Fruit fly (Drosophila melanogaster) whole organism, adult: Measurements from ENCODE around the gene Pep.

Experiments used
- CG12768 ChIP-seq: fragments of 200-800 bp; sonication (Bioruptor generic); optimal IDR thresholded peaks from 2 replicates; lab custom pipeline; 2017; ENCODE audit warnings: missing biosample characterization, missing genetic modification characterization, mild to moderate bottlenecking, moderate library complexity, missing genetic modification reagents
- CG14711 ChIP-seq: fragments of 200-800 bp; sonication (Bioruptor generic); optimal IDR thresholded peaks from 2 replicates; lab custom pipeline; 2018; ENCODE audit warnings: missing biosample characterization, mild to moderate bottlenecking, missing genetic modification characterization, moderate library complexity
- CG33017 ChIP-seq: fragments of 200-800 bp; sonication (Bioruptor generic); optimal IDR thresholded peaks from 2 replicates; lab custom pipeline; 2018; ENCODE audit warnings: missing biosample characterization, mild to moderate bottlenecking, missing genetic modification characterization, moderate library complexity
- CG7045 ChIP-seq: fragments of 200-800 bp; sonication (Bioruptor generic); optimal IDR thresholded peaks from 2 replicates; lab custom pipeline; 2017; ENCODE audit warnings: missing biosample characterization, mild to moderate bottlenecking, missing genetic modification characterization
- Clk ChIP-seq: fragments of 200-800 bp; sonication (Bioruptor generic); optimal IDR thresholded peaks from 2 replicates; lab custom pipeline; 2017; ENCODE audit warnings: missing biosample characterization, missing genetic modification characterization
- Hr96 ChIP-seq: fragments of 200-800 bp; sonication (Bioruptor generic); optimal IDR thresholded peaks from 2 replicates; lab custom pipeline; 2016; ENCODE audit warnings: missing biosample characterization, missing genetic modification characterization
- bab1 ChIP-seq: fragments of 200-800 bp; sonication (Bioruptor generic); optimal IDR thresholded peaks from 3 replicates; lab custom pipeline; 2019; ENCODE audit warnings: missing biosample characterization, mild to moderate bottlenecking, missing genetic modification characterization, moderate library complexity
- kay ChIP-seq: fragments of 200-800 bp; sonication (Bioruptor generic); peaks from one replicate; lab custom pipeline; 2016; ENCODE audit warnings: missing biosample characterization, missing genetic modification characterization, borderline replicate concordance
- ovo ChIP-seq: fragments of 200-800 bp; sonication (Bioruptor generic); optimal IDR thresholded peaks from 2 replicates; lab custom pipeline; 2016; ENCODE audit warnings: missing biosample characterization, missing genetic modification characterization
- pad ChIP-seq: fragments of 200-800 bp; sonication (Bioruptor generic); optimal IDR thresholded peaks from 3 replicates; lab custom pipeline; 2017; ENCODE audit warnings: missing biosample characterization, missing genetic modification characterization, mild to moderate bottlenecking, moderate library complexity, missing genetic modification reagents
- tj ChIP-seq: fragments of 200-800 bp; sonication (Bioruptor generic); optimal IDR thresholded peaks from 3 replicates; lab custom pipeline; 2017; ENCODE audit warnings: missing biosample characterization, mild to moderate bottlenecking, missing genetic modification characterization, moderate library complexity
- toe ChIP-seq: fragments of 200-800 bp; sonication (Bioruptor generic); optimal IDR thresholded peaks from 2 replicates; lab custom pipeline; 2016; ENCODE audit warnings: missing biosample characterization, missing genetic modification characterization

dm6 chr3L:17604891-17605290 is 39.9 kb downstream of the Pep start:
- no peak for TF ChIP-seq pad
- no peak for TF ChIP-seq kay (GFP tag; lab: Kevin White, UChicago)
- TF ChIP-seq ovo (GFP tag; lab: Kevin White, UChicago) = no peak
- no peak for TF ChIP-seq Hr96 (GFP tag; lab: Kevin White, UChicago)
- TF ChIP-seq CG33017 (tag; lab: Kevin White, UChicago) = no peak
- no peak for TF ChIP-seq bab1 (GFP tag; lab: Kevin White, UChicago)
- TF ChIP-seq tj (GFP tag; lab: Kevin White, UChicago) = no peak
- no peak for TF ChIP-seq Clk (GFP tag; lab: Kevin White, UChicago)
- TF ChIP-seq CG7045 (GFP tag; lab: Kevin White, UChicago) = no peak
- TF ChIP-seq CG14711 (tag; lab: Kevin White, UChicago) = no peak
- TF ChIP-seq CG12768 (GFP tag; lab: Kevin White, UChicago) = no peak
- no peak for TF ChIP-seq toe (GFP tag; lab: Kevin White, UChicago)
